Worm (Caenorhabditis elegans) whole organism, L1 larva: ENCODE data around the gene F59A7.14.

ENCODE experiments used
- ama-1 ChIP-seq: fragments of 150-350 bp; optimal IDR thresholded peaks from 2 replicates; lab custom pipeline; 2014
- egl-27 ChIP-seq, 2 experiments: fragments of 150-350 bp in 1 of 2; sonication (generic microtip); optimal IDR thresholded peaks; 3 replicates each; lab custom pipeline; 2017 to 2018; ENCODE audit warnings: missing biosample characterization in 2 of 2, missing genetic modification characterization in 2 of 2, missing genetic modification reagents in 2 of 2
- elt-3 ChIP-seq, 6 experiments: fragments of 150-350 bp in 1 of 6; sonication (generic microtip); optimal IDR thresholded peaks; 2 replicates each; lab custom pipeline; 2017 to 2018; ENCODE audit warnings: missing biosample characterization in 6 of 6, missing genetic modification characterization in 6 of 6, inconsistent platforms in 1 of 6
- fkh-10 ChIP-seq: sonication (generic microtip); optimal IDR thresholded peaks from 2 replicates; lab custom pipeline; 2017; ENCODE audit warnings: missing biosample characterization, missing genetic modification reagents, missing genetic modification characterization
- fos-1 ChIP-seq: fragments of 150-350 bp; optimal IDR thresholded peaks from 2 replicates; lab custom pipeline; 2014; ENCODE audit warnings: missing biosample characterization, missing genetic modification characterization
- lin-13 ChIP-seq: fragments of 150-350 bp; optimal IDR thresholded peaks from 2 replicates; lab custom pipeline; 2014; ENCODE audit warnings: missing biosample characterization, missing genetic modification reagents, missing genetic modification characterization
- lsy-2 ChIP-seq, 2 experiments: fragments of 150-350 bp; optimal IDR thresholded peaks; 2 replicates each; lab custom pipeline; 2014; ENCODE audit warnings: missing biosample characterization in 2 of 2, missing genetic modification characterization in 2 of 2
- mdl-1 ChIP-seq, 2 experiments: fragments of 150-350 bp; optimal IDR thresholded peaks; 2 replicates each; lab custom pipeline; 2014 to 2017; ENCODE audit warnings: missing biosample characterization in 2 of 2, missing genetic modification characterization in 2 of 2, inconsistent platforms in 1 of 2
- nhr-77 ChIP-seq: fragments of 150-350 bp; optimal IDR thresholded peaks from 2 replicates; lab custom pipeline; 2014; ENCODE audit warnings: missing biosample characterization, missing genetic modification characterization
- tlp-1 ChIP-seq: fragments of 150-350 bp; optimal IDR thresholded peaks from 2 replicates; lab custom pipeline; 2014; ENCODE audit warnings: missing biosample characterization, missing genetic modification characterization
- unc-130 ChIP-seq: fragments of 150-350 bp; optimal IDR thresholded peaks from 2 replicates; lab custom pipeline; 2017; ENCODE audit warnings: missing biosample characterization, missing genetic modification characterization, inconsistent platforms
- ztf-11 ChIP-seq, 2 experiments: sonication (generic microtip); optimal IDR thresholded peaks; 2 replicates each; lab custom pipeline; 2016 to 2017; ENCODE audit warnings: missing genetic modification characterization in 2 of 2, missing biosample characterization in 1 of 2, missing compliant biosample characterization in 1 of 2
- ztf-4 ChIP-seq: fragments of 150-350 bp; optimal IDR thresholded peaks from 2 replicates; lab custom pipeline; 2014; ENCODE audit warnings: missing biosample characterization, missing genetic modification characterization

- TF ChIP-seq ama-1 (lab: Kevin White, UChicago) = no peak
- no peak for TF ChIP-seq unc-130 (tag; lab: Kevin White, UChicago)
- no peak for TF ChIP-seq lin-13
- no peak for TF ChIP-seq ztf-11 (tag; optimal IDR thresholded peaks at IDR 0.05; lab: Kevin White, UChicago)
- no peak for TF ChIP-seq tlp-1 (tag; lab: Kevin White, UChicago)
- TF ChIP-seq egl-27 (tag; optimal IDR thresholded peaks at IDR 0.05; lab: Kevin White, UChicago) = no peak
- TF ChIP-seq ztf-4 (tag; lab: Kevin White, UChicago) = no peak
- TF ChIP-seq nhr-77 (tag; lab: Kevin White, UChicago) = no peak
- no peak for TF ChIP-seq lsy-2 (tag; optimal IDR thresholded peaks at IDR 0.05; lab: Kevin White, UChicago)
- no peak for TF ChIP-seq fos-1 (tag; lab: Kevin White, UChicago)
- TF ChIP-seq mdl-1 (tag; optimal IDR thresholded peaks at IDR 0.05; lab: Kevin White, UChicago) = no peak
- no peak for TF ChIP-seq elt-3 (tag; optimal IDR thresholded peaks at IDR 0.05; lab: Kevin White, UChicago)
- no peak for TF ChIP-seq fkh-10 (GFP tag; lab: Kevin White, UChicago)
Observed at ce11 chrV:1978968-1979367, 39.8 kb upstream of the F59A7.14 start, which contains the start of gene T08B1.4.
